Fruit fly (Drosophila melanogaster) whole organism, embryonic: ENCODE measurements around the gene aos.

Experiments
- ATbp ChIP-seq: fragments of 200-800 bp; sonication (Bioruptor generic); optimal IDR thresholded peaks from 2 replicates; lab custom pipeline; 2017; ENCODE audit warnings: missing biosample characterization, mild to moderate bottlenecking, missing genetic modification characterization, missing genetic modification reagents
- CG14014 ChIP-seq: fragments of 200-800 bp; sonication (Bioruptor generic); IDR thresholded peaks from 2 replicates; pipeline ENCODE4 v1.3.6; 2022; ENCODE audit warnings: missing biosample characterization, missing genetic modification characterization
- CG15696 ChIP-seq: fragments of 200-800 bp; sonication (Bioruptor generic); optimal IDR thresholded peaks from 2 replicates; lab custom pipeline; 2019; ENCODE audit warnings: missing biosample characterization, mild to moderate bottlenecking, missing genetic modification characterization, moderate library complexity
- CG17385 ChIP-seq: fragments of 200-800 bp; sonication (Bioruptor generic); optimal IDR thresholded peaks from 3 replicates; lab custom pipeline; 2018; ENCODE audit warnings: missing biosample characterization, mild to moderate bottlenecking, missing genetic modification characterization
- E2f1 ChIP-seq: fragments of 200-800 bp; sonication (Bioruptor generic); IDR thresholded peaks from 2 replicates; pipeline ENCODE4 v1.3.6; 2022; ENCODE audit warnings: missing biosample characterization, missing genetic modification characterization
- GATAe ChIP-seq: fragments of 200-800 bp; sonication (Bioruptor generic); conservative IDR thresholded peaks from 2 replicates; pipeline ENCODE4 v1.3.6; 2022; ENCODE audit warnings: missing biosample characterization, missing genetic modification characterization
- YL-1 ChIP-seq: fragments of 200-800 bp; sonication (Bioruptor generic); optimal IDR thresholded peaks from 3 replicates; lab custom pipeline; 2017; ENCODE audit warnings: missing biosample characterization, mild to moderate bottlenecking, missing genetic modification characterization
- esg ChIP-seq: fragments of 200-800 bp; sonication (Bioruptor generic); conservative IDR thresholded peaks from 2 replicates; pipeline ENCODE4 v1.3.6; 2022; ENCODE audit warnings: missing biosample characterization, missing genetic modification characterization
- h ChIP-seq: fragments of >200 bp; optimal IDR thresholded peaks from 2 replicates; lab custom pipeline; 2017
- psq ChIP-seq: fragments of 200-800 bp; sonication (Bioruptor generic); optimal IDR thresholded peaks from 2 replicates; lab custom pipeline; 2017; ENCODE audit warnings: missing biosample characterization, missing genetic modification characterization

dm6 chr3L:16476709-16477119 lies 6.7 kb downstream of the aos start:
- TF ChIP-seq E2f1: no peak
- no peak for TF ChIP-seq CG14014 (GFP tag; lab: Robert Waterston, UW)
- no peak for TF ChIP-seq CG17385 (GFP tag; lab: Kevin White, UChicago)
- TF ChIP-seq ATbp (GFP tag; lab: Kevin White, UChicago): no peak
- no peak for TF ChIP-seq h
- TF ChIP-seq esg (GFP tag; lab: Robert Waterston, UW): no peak
- no peak for TF ChIP-seq psq (GFP tag; lab: Kevin White, UChicago)
- TF ChIP-seq CG15696 (tag; lab: Kevin White, UChicago): peak; percentile 7
- no peak for TF ChIP-seq GATAe (GFP tag; lab: Robert Waterston, UW)
- no peak for TF ChIP-seq YL-1 (GFP tag; lab: Kevin White, UChicago)
